Fruit fly (Drosophila melanogaster) S2 (cell line): ENCODE results near the gene Wdfy2.

Experiments used
- CG8478 ChIP-seq: fragments of >200 bp; optimal IDR thresholded peaks from 2 replicates; lab custom pipeline; 2018
- CTCF ChIP-seq, 2 experiments: fragments of >200 bp; optimal IDR thresholded peaks; 2 replicates each; lab custom pipeline; 2018

The Wdfy2 gene

DNA sequence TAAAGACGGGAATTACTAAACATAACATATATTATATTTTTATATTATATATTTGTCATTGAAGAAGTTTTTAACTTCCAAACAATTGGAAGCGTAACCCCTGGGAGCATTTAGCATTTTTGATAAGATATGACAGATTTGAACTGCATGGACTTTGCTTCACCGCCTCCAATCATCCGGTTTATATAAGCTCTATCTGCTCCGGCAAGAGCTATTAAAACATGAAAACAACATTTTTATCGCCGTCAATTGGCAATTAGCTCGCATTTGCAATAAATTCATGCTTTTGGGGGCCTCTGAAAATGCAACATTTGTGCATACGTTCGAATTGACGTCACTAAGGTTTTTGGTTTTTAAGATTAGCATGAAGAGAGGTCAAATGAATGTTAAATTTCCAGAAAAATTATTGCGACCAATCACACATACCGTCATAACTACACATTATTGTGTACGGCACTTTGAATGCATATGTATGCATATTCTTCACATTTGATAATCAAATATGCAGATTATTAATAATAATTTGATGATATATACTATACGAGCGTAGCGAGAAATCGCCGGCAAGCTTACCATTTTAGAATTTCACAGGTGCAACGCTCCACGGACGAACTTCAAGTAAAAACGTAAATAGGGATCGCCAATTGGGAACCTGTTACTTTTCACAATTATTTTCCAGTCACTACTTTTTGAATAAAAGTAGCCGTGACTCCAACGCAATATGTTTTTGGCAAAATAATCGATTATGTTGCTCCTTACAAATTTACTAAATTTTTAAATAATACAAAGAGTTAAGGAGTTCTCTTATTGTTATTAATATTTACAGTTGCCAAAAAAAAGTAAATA is 27.2 kb upstream of the Wdfy2 start, which contains the start of gene Mdh1:
Gene Mdh1, minus strand, starts transcription at position 691 of the 846 bp plus-strand sequence.
- no peak for TF ChIP-seq CTCF (optimal IDR thresholded peaks at IDR 0.05; lab: Kevin White, UChicago)
- TF ChIP-seq CG8478 (lab: Kevin White, UChicago), result no peak

DNA sequence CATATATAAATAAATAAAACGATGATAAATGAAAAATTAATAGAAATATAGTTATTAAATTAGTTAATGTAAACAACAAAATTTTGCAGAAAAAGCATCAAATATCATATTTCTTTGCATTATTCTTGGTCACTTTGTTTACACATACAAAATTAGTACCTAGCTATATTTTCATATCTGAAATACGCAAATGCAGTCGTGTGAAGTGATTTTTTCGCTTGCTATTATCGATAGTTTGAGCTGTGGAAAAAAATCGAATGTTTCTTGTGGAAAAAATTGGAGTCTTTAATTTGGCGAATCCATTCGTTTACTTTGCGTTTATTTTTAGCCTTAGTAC is 26.6 kb upstream of the Wdfy2 start, which contains the start of gene Cnot4:
Gene Cnot4, plus strand, starts transcription at position 229 of the 337 bp plus-strand sequence.
- TF ChIP-seq CTCF (optimal IDR thresholded peaks at IDR 0.05; lab: Kevin White, UChicago) (no peak), CG8478 (lab: Kevin White, UChicago) (no peak)

DNA sequence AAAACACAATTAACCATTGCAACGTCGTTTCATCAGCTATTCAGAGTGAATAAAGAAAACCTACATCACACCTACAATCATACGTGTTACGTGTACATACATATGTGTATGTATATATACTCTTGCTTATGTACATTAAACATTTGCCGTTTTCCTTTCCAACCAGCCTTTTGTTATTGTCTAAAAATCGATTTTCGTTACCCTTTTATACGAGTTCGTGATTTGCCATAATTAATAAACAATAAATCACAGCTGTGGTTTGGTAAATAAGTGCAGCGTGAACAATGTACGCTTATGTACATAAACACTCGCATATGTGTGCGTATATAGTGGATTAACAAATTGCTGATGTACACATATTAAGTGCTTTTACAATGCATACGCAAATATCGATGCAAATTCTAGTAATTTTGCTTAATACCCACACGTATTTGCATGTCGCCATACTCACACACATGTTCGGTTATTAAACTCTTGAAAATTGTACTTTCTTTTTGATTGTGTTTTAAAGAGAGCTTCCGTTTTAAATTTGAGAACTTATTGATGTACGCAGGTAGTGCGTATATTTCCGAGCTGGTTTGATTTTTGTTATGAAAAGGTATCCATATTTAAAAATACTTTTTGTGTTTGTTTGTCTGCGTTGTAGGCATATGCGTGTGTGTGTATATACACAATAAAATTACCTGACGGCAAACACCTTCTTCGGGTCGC is 26.1 kb upstream of the Wdfy2 start:
- no peak for TF ChIP-seq CTCF (optimal IDR thresholded peaks at IDR 0.05; lab: Kevin White, UChicago)
- TF ChIP-seq CG8478 (lab: Kevin White, UChicago), result no peak

DNA sequence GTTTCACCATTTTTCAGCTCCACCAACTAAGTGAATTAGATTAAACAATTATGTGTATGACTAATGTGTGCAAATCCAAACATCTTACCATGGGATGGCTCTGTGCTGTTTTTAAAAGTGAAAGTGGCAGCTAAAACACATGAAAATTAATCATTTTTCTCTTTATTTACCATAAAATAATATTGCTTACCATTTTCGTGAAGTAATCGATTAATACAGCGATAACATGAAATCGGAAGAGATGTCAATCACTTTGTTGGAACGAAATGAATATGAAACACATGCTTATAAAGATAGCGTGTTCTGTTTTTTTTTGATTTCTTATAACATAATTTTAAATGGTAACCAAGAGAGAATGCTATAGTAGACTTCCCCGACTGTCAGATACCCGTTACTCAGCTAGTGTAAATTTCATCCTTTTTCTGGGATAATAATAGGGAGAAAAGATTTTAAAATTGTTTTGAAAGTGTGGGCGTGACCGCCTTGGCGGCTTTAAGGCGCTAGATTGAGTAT is 19.2 kb upstream of the Wdfy2 start:
- TF ChIP-seq CG8478 (lab: Kevin White, UChicago), result no peak
- no peak for TF ChIP-seq CTCF (optimal IDR thresholded peaks at IDR 0.05; lab: Kevin White, UChicago)

DNA sequence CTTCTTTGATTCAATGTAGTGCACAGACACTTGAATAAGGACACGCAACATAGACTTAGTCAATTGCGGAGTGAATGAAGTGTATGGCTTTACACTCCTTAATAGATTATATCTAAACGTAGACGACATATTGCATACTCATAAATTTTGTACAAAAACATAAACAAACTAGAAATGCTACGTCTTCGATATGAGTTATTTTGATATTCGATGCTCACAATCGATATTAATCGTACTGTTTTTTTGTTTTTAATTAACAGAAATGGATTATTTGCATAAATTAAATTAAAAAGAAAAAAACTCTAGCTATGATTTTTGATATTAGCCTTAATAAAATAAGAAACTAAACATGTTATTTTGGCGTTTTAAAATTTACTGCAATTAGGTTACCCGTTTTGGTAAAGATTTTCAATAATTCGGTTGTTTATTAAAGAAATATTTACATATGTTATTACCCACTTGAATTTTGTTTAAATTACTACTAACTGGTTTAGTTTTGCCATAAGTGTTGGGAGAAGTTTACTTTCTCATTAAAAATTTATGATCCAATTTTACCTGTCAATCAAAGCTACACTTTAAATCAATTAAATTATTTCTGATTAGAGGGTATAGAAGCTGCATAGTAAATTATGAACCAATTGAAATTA is 18.0 kb upstream of the Wdfy2 start, which contains the start of the genes CG17768, LSm-4 and Ir31a:
Gene CG17768, minus strand, starts transcription at position 196 of the 647 bp plus-strand sequence.
Gene LSm-4, minus strand, starts transcription at position 196 of the 647 bp plus-strand sequence.
Gene Ir31a, plus strand, starts transcription at position 558 of the 647 bp plus-strand sequence.
- TF ChIP-seq CTCF (optimal IDR thresholded peaks at IDR 0.05; lab: Kevin White, UChicago), result no peak
- no peak for TF ChIP-seq CG8478 (lab: Kevin White, UChicago)

DNA sequence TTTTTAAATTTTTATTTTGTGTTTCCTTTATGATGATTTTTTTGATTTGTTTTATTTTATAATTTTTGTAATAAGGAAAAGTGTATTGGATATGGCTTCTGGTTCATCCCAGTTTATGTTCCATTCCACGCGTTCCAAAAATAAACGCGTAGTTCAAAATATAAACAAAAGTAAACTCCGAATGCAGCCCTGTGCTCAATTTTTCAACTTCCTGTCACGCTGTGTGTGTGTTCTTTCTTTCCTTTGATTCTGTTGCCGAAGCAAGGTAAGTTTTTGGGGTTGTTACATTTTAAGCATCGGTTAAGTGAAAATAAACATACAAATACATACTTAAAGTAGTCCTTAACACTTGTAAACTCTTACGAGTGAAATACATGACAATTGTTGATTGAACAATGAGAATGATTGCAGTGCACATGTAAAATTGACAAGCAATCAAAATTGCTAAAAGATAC is 14.9 kb upstream of the Wdfy2 start, which contains the start of the genes Ip259 and RpS27A:
Gene Ip259, plus strand, starts transcription at position 231 of the 455 bp plus-strand sequence.
Gene RpS27A, plus strand, starts transcription at position 231 of the 455 bp plus-strand sequence.
- TF ChIP-seq CTCF (optimal IDR thresholded peaks at IDR 0.05; lab: Kevin White, UChicago) (peak in 1 of 2 experiments; percentile 11), CG8478 (lab: Kevin White, UChicago) (no peak)

DNA sequence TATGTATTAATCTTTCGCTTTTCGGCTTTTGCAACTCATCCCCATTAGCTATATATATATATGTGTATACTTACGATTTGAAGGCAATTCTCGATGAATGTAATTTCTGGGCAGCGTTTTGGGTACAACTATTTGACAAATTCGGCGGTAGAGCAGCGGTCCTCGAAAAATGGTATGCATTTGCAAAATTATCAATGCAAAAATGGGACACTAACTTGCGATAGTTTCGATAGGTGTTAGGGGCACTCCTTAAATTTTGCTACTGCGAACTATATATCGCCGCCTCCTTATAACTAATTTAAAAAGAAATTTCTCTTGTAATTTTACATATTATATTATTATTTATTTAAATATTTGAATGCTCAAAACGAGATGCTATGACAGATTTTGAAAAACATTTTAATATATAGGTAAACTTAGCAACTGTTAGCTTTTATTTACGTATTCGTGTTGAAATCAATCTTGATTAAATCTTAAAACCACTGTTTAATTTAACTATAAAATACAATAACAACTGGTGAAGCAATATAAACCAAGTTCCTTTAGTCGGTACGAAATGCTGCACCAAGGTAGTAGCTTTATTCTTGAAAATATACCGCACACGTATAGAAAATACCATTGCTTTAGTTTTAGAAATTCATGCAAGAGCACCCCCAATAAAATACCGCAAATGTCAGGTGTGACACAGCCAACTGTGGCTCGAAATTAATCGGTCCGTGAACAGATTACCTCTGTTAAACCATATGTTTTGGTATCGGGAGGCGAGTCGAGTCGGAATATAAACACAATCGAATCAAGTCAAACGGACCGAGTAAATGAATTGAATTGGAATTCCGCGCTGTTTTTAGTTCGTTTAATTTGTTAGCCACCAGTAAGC is 9.6 kb upstream of the Wdfy2 start, which contains the start of the genes CG5355 and Klp31E:
Gene CG5355, minus strand, starts transcription at position 213 of the 877 bp plus-strand sequence.
Gene Klp31E, plus strand, starts transcription at position 767 of the 877 bp plus-strand sequence.
- no peak for TF ChIP-seq CG8478 (lab: Kevin White, UChicago)
- TF ChIP-seq CTCF (optimal IDR thresholded peaks at IDR 0.05; lab: Kevin White, UChicago), result no peak

DNA sequence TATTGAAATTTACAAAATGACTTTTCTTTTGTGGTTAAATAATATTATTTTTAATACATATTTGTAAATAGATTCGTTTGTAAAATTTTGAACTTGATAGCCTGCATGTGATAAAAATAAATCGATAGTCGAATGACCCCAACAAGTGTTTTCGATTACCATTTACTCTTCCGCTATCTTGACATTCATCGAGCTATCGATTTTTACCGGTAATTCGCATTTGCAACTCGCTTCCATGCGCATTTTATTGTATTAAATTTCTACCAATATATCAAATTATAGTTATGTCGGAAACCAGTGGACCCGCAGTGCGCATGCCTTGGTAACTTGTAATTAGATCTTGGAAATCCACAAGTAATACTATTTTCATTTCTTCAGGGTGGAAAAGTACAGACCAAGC is 4.1 kb upstream of the Wdfy2 start, which contains the start of gene RfC3:
Gene RfC3, plus strand, starts transcription at position 210 of the 400 bp plus-strand sequence.
- no peak for TF ChIP-seq CG8478 (lab: Kevin White, UChicago)
- no peak for TF ChIP-seq CTCF (optimal IDR thresholded peaks at IDR 0.05; lab: Kevin White, UChicago)

DNA sequence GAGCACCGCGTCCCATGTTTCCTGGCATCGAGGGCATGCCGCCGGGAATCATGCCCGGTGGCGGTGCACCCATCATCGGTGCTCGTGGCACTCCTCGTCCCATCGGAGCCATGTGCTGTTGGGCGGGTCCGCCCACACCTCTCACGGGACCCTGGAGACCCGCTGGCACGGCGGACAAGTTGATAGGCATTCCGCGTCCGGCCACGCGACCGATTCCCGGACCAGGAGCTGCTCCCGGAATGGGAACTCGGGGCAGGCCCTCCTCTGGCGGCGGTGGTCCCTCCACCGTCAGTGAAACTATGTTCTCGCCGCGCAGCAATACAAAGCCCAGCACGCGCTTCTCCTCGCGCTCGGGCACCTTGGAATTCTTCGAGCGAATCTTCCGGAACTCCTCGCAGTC is 2.5 kb downstream of the Wdfy2 start:
- TF ChIP-seq CTCF (optimal IDR thresholded peaks at IDR 0.05; lab: Kevin White, UChicago), result no peak
- TF ChIP-seq CG8478 (lab: Kevin White, UChicago), result no peak

DNA sequence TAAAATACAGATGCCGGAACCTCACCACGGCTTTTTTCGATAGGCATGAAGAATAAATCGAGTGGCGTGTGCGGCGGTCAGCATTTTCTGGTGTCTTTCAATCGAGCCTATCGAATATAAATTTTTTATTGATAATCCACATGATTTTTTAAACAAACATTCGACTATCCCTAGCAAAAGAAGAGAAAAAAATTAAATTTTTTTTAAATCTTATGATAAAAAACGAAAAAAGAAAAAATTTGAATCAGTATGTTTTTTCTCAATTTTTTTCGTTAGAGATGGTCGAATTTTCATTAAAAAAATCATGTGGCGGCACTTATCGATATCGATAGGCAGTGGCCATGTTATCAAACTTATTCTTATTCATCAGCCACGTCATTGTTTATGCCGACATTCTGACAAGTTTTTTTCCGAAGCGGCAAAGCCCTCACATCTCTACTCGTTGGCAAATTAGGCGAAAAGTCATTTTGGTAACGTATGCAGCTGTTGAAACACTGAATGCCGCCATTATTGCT is 3.5 kb downstream of the Wdfy2 start, which contains the start of the genes SmB and KdelR:
Gene SmB, minus strand, starts transcription at position 94 of the 515 bp plus-strand sequence.
Gene KdelR, plus strand, starts transcription at position 354 of the 515 bp plus-strand sequence.
- TF ChIP-seq CG8478 (lab: Kevin White, UChicago) (no peak), CTCF (optimal IDR thresholded peaks at IDR 0.05; lab: Kevin White, UChicago) (no peak)

DNA sequence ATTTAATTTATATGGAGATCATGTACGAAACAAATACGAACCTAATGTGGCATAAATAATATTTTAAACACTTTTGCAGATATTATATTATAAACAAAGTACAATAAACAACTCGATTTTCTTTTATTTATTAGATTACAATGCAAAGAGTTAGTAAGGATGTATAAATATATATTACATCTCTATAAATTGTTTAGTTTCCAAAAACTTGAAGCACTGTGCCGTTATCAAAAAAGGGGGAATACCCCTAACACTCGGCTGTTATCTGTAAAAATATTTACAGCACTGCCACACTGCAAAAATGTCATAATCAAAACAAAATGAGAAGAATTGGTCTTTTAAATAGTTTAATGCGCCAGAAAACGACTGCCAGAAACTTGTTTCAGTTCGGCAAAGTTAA is 5.4 kb downstream of the Wdfy2 start, which contains the start of gene CG5188:
Gene CG5188, plus strand, starts transcription at position 302 of the 400 bp plus-strand sequence.
- TF ChIP-seq CG8478 (lab: Kevin White, UChicago), result no peak
- no peak for TF ChIP-seq CTCF (optimal IDR thresholded peaks at IDR 0.05; lab: Kevin White, UChicago)

DNA sequence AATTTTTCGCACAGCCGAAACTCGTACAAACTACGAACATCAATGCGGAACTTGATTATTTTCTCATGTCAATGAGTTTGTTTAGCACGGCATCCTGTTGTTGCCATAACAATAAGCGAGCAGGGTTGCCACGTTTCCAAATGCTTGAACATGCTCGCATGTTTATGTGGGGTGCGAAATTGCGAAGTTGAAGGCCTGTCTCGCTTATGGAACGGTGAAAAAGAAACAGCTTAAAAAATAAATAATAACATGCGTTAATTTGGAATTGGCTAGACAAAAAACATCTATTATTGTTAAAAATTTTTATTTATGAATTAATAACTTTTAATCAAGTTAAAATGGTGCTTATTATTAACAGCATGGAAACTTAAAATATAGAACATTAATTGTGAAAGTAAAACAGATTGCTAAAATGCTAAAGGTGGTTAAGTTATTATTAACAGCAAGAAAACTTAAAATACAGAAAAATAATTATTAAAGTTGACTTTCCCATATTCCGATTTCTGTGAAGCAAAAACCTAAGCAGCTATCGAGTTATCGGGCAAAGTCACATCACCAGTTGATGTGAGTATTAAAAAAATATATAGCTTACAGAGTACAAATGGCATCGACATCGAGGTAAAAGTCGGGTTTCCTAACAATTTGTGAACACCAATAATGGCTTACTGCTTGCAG is 7.8 kb downstream of the Wdfy2 start, which contains the start of the genes Bug22 and TfIIB:
Gene Bug22, minus strand, starts transcription at position 117 of the 675 bp plus-strand sequence.
Gene TfIIB, plus strand, starts transcription at position 537 of the 675 bp plus-strand sequence.
- TF ChIP-seq CTCF (optimal IDR thresholded peaks at IDR 0.05; lab: Kevin White, UChicago) (no peak), CG8478 (lab: Kevin White, UChicago) (no peak)
